Worm (Caenorhabditis elegans) whole organism, late embryonic: ENCODE measurements around the gene R105.1.
A peak's percentile ranks its signal among the peaks of the same experiment; 100 is the strongest.

Experiments
- F13H6.1 ChIP-seq: sonication (generic microtip); optimal IDR thresholded peaks from 2 replicates; lab custom pipeline; 2016; ENCODE audit warnings: missing genetic modification characterization, missing compliant biosample characterization
- ama-1 ChIP-seq: fragments of 150-350 bp; optimal IDR thresholded peaks from 2 replicates; lab custom pipeline; 2014
- ceh-14 ChIP-seq: sonication (generic microtip); optimal IDR thresholded peaks from 2 replicates; lab custom pipeline; 2016; ENCODE audit warnings: missing genotype, missing genetic modification characterization, missing compliant biosample characterization
- ceh-18 ChIP-seq: sonication (generic microtip); optimal IDR thresholded peaks from 2 replicates; lab custom pipeline; 2016; ENCODE audit warnings: missing genetic modification characterization, missing compliant biosample characterization
- ceh-19 ChIP-seq: fragments of 200-800 bp; sonication (Bioruptor generic); optimal IDR thresholded peaks from 2 replicates; lab custom pipeline; 2018; ENCODE audit warnings: mild to moderate bottlenecking, missing genetic modification characterization, missing compliant biosample characterization
- ceh-30 ChIP-seq: fragments of 150-350 bp; optimal IDR thresholded peaks from 2 replicates; lab custom pipeline; 2014; ENCODE audit warnings: missing biosample characterization, missing genetic modification characterization
- ceh-31 ChIP-seq: sonication (generic microtip); optimal IDR thresholded peaks from 2 replicates; lab custom pipeline; 2016; ENCODE audit warnings: missing genetic modification characterization, missing compliant biosample characterization
- ceh-34 ChIP-seq: sonication (generic microtip); optimal IDR thresholded peaks from 2 replicates; lab custom pipeline; 2016; ENCODE audit warnings: mild to moderate bottlenecking, missing genetic modification characterization, missing compliant biosample characterization
- ceh-48 ChIP-seq: sonication (generic microtip); optimal IDR thresholded peaks from 2 replicates; lab custom pipeline; 2016; ENCODE audit warnings: missing genetic modification characterization, inconsistent platforms, missing compliant biosample characterization
- ceh-9 ChIP-seq: sonication (generic microtip); optimal IDR thresholded peaks from 2 replicates; lab custom pipeline; 2016; ENCODE audit warnings: mild to moderate bottlenecking, missing genetic modification characterization, inconsistent platforms, missing compliant biosample characterization
- che-1 ChIP-seq: sonication (generic microtip); optimal IDR thresholded peaks from 2 replicates; lab custom pipeline; 2016; ENCODE audit warnings: mild to moderate bottlenecking, missing genetic modification characterization, missing compliant biosample characterization
- dmd-4 ChIP-seq: sonication (generic microtip); optimal IDR thresholded peaks from 2 replicates; lab custom pipeline; 2016; ENCODE audit warnings: borderline replicate concordance, missing genetic modification characterization, missing compliant biosample characterization
- dve-1 ChIP-seq: sonication (generic microtip); optimal IDR thresholded peaks from 2 replicates; lab custom pipeline; 2017; ENCODE audit warnings: antibody characterized with exemption, mild to moderate bottlenecking, missing genetic modification characterization, missing compliant biosample characterization
- elt-4 ChIP-seq: sonication (generic microtip); optimal IDR thresholded peaks from 2 replicates; lab custom pipeline; 2016; ENCODE audit warnings: missing genetic modification characterization, missing compliant biosample characterization
- ets-4 ChIP-seq: sonication (generic microtip); optimal IDR thresholded peaks from 2 replicates; lab custom pipeline; 2016; ENCODE audit warnings: missing genetic modification characterization, missing compliant biosample characterization
- fkh-10 ChIP-seq: fragments of 150-350 bp; optimal IDR thresholded peaks from 2 replicates; lab custom pipeline; 2014; ENCODE audit warnings: missing biosample characterization, missing genetic modification reagents, missing genetic modification characterization
- hlh-30 ChIP-seq: sonication (generic microtip); optimal IDR thresholded peaks from 2 replicates; lab custom pipeline; 2017; ENCODE audit warnings: antibody characterized with exemption, missing genetic modification characterization, missing compliant biosample characterization; ENCODE audit not compliant: insufficient read depth
- hlh-6 ChIP-seq: sonication (generic microtip); optimal IDR thresholded peaks from 2 replicates; lab custom pipeline; 2016; ENCODE audit warnings: missing genotype, missing genetic modification characterization, missing compliant biosample characterization
- lim-6 ChIP-seq: sonication (generic microtip); optimal IDR thresholded peaks from 2 replicates; lab custom pipeline; 2016; ENCODE audit warnings: missing genetic modification characterization, missing compliant biosample characterization
- lin-11 ChIP-seq: fragments of 200-800 bp; sonication (Bioruptor generic); optimal IDR thresholded peaks from 2 replicates; lab custom pipeline; 2018; ENCODE audit warnings: mild to moderate bottlenecking, missing genetic modification characterization, missing compliant biosample characterization
- madf-2 ChIP-seq: sonication (generic microtip); optimal IDR thresholded peaks from 2 replicates; lab custom pipeline; 2017; ENCODE audit warnings: missing genetic modification characterization, missing compliant biosample characterization
- mec-3 ChIP-seq: sonication (generic microtip); optimal IDR thresholded peaks from 2 replicates; lab custom pipeline; 2016; ENCODE audit warnings: borderline replicate concordance, missing genetic modification characterization, missing compliant biosample characterization
- nfya-1 ChIP-seq: sonication (generic microtip); optimal IDR thresholded peaks from 2 replicates; lab custom pipeline; 2017; ENCODE audit warnings: missing genetic modification characterization, mild to moderate bottlenecking, missing compliant biosample characterization, antibody characterized with exemption, moderate library complexity
- nhr-11 ChIP-seq: fragments of 150-350 bp; optimal IDR thresholded peaks from 2 replicates; lab custom pipeline; 2014; ENCODE audit warnings: missing biosample characterization, missing genetic modification characterization
- pat-9 ChIP-seq: fragments of 200-800 bp; sonication (Bioruptor generic); optimal IDR thresholded peaks from 2 replicates; lab custom pipeline; 2018; ENCODE audit warnings: mild to moderate bottlenecking, missing genetic modification characterization, moderate library complexity, missing compliant biosample characterization
- pha-2 ChIP-seq: sonication (generic microtip); optimal IDR thresholded peaks from 2 replicates; lab custom pipeline; 2017; ENCODE audit warnings: mild to moderate bottlenecking, missing genetic modification characterization, missing compliant biosample characterization
- pha-4 ChIP-seq: fragments of 150-350 bp; optimal IDR thresholded peaks from 2 replicates; lab custom pipeline; 2018; ENCODE audit warnings: missing biosample characterization, missing genetic modification reagents, missing genetic modification characterization
- rnt-1 ChIP-seq: sonication (generic microtip); optimal IDR thresholded peaks from 2 replicates; lab custom pipeline; 2016; ENCODE audit warnings: missing genetic modification characterization, missing compliant biosample characterization
- sox-2 ChIP-seq: fragments of 200-800 bp; sonication (Bioruptor generic); IDR thresholded peaks from 2 replicates; pipeline ENCODE4 v1.3.6; 2022; ENCODE audit warnings: missing genetic modification reagents, missing genetic modification characterization, missing compliant biosample characterization
- syd-9 ChIP-seq: sonication (generic microtip); optimal IDR thresholded peaks from 2 replicates; lab custom pipeline; 2016; ENCODE audit warnings: mild to moderate bottlenecking, missing genetic modification characterization, moderate library complexity, missing compliant biosample characterization
- ttx-3 ChIP-seq: sonication (generic microtip); optimal IDR thresholded peaks from 2 replicates; lab custom pipeline; 2016; ENCODE audit warnings: missing genetic modification reagents, missing genetic modification characterization, missing compliant biosample characterization
- unc-42 ChIP-seq: sonication (generic microtip); optimal IDR thresholded peaks from 2 replicates; lab custom pipeline; 2016; ENCODE audit warnings: missing genotype, missing genetic modification characterization, missing compliant biosample characterization
- ztf-16 ChIP-seq: sonication (generic microtip); optimal IDR thresholded peaks from 2 replicates; lab custom pipeline; 2017; ENCODE audit warnings: missing genetic modification characterization, missing compliant biosample characterization

R105.1 gene

DNA sequence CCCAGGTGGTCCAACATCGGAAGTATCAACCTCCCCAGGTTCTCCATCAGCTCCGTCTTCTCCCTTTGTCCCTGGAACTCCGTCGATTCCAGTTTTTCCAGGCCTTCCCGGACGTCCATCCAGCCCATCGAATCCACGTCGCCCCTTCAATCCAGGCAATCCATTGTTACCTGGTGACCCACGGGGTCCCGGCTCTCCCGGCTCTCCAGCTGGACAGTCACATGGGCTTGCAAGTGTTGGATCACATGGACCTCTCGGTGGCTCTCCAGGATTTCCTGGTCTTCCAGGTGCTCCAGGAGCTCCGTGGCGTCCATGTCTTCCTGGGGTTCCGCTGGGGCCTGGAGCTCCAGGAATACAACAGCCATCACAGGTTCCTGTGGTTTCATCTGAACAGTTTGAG, 24.8 kb upstream of the R105.1 start:
- TF ChIP-seq sox-2 (GFP tag; lab: Robert Waterston, UW) (no peak), elt-4 (peak; percentile 70)

ce11 chrIV:4609568-4609967, 23.9 kb upstream of the R105.1 start, which contains the start of gene col-110:
col-110 (minus strand) TSS chrIV:4609668.
- TF ChIP-seq ceh-19 (no peak), ceh-48 (tag; lab: Kevin White, UChicago) (no peak)

- TF ChIP-seq ttx-3 (tag; lab: Kevin White, UChicago) (no peak), syd-9 (tag; lab: Kevin White, UChicago) (no peak), ceh-18 (tag; lab: Kevin White, UChicago) (no peak), lim-6 (no peak), ama-1 (lab: Kevin White, UChicago) (no peak), dve-1 (no peak), nhr-11 (tag; lab: Kevin White, UChicago) (no peak), madf-2 (tag; lab: Kevin White, UChicago) (no peak), hlh-6 (tag; lab: Kevin White, UChicago) (no peak), F13H6.1 (no peak), che-1 (tag; lab: Kevin White, UChicago) (no peak), rnt-1 (tag; lab: Kevin White, UChicago) (no peak), ceh-9 (no peak), pha-2 (tag; lab: Kevin White, UChicago) (no peak), hlh-30 (no peak)
Measured at ce11 chrIV:4611740-4612139, 21.8 kb upstream of the R105.1 start.

DNA sequence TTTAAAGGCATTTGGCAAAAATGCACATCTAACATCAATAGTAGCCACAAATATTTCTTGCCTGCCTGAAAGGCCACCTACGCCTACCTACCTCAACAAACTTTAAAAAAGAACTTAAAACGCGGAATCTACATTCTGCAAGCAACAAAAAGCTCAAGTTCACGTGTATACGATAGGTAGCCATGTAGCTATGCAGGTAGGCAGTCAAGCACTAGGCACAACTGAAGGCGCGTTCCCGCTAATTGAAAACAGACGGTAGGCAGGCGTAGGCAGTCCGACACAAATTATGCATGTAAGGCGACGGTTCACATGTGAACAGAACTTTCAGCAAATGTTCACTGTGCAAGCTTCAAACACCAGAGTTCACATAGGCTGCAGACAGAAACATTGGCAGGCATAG, 20.9 kb upstream of the R105.1 start:
- TF ChIP-seq nfya-1 (tag; lab: Kevin White, UChicago) (no peak), pha-4 (no peak)

- TF ChIP-seq ceh-30 (tag; lab: Kevin White, UChicago) = no peak
- no peak for TF ChIP-seq pat-9 (tag; lab: Kevin White, UChicago)
- no peak for TF ChIP-seq sox-2 (GFP tag; lab: Robert Waterston, UW)
- TF ChIP-seq dmd-4 (tag; lab: Kevin White, UChicago) = no peak
- TF ChIP-seq lin-11 (tag; lab: Kevin White, UChicago) = no peak
- peak; percentile 3 for TF ChIP-seq ceh-14 (tag; lab: Kevin White, UChicago)
- TF ChIP-seq, all 69 proteins: peak for 1
Measured at ce11 chrIV:4613516-4613915, 20.0 kb upstream of the R105.1 start.

DNA sequence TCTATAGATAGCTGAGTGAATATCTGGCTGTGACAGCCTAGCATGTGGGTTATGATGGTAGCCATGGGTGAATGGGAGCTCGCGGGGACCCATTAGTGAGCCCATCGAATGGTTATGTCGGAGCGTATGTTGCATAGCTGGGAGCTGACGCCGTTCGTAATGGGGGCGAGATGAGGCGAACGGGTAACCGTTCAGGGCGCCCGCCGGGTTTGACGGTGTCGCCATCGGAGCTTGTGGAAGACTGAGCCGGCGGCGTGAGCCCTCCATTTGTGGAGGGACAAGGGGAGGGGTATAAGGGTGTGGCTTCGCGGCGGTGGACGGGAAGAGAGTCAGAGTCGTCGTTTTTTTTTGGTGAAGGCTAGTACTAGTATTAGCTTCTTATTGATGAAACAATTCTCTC, 9.6 kb upstream of the R105.1 start:
- no peak for TF ChIP-seq hlh-6 (tag; lab: Kevin White, UChicago)
- no peak for TF ChIP-seq hlh-30
- peak; percentile 4 for TF ChIP-seq ceh-31 (tag; lab: Kevin White, UChicago)
- TF ChIP-seq ztf-16 (tag; lab: Kevin White, UChicago) = no peak

ce11 chrIV:4636001-4636400, 2.5 kb downstream of the R105.1 start, which contains the start of gene R105.5:
R105.5 (plus strand) TSS chrIV:4636301.
- TF ChIP-seq ceh-31 (tag; lab: Kevin White, UChicago) (no peak), unc-42 (no peak), ets-4 (tag; lab: Kevin White, UChicago) (no peak), mec-3 (tag; lab: Kevin White, UChicago) (no peak), ceh-34 (no peak), fkh-10 (GFP tag; lab: Kevin White, UChicago) (no peak)
